Fruit fly (Drosophila melanogaster): ENCODE data around the gene CG43965.

Gene CG43965

DNA sequence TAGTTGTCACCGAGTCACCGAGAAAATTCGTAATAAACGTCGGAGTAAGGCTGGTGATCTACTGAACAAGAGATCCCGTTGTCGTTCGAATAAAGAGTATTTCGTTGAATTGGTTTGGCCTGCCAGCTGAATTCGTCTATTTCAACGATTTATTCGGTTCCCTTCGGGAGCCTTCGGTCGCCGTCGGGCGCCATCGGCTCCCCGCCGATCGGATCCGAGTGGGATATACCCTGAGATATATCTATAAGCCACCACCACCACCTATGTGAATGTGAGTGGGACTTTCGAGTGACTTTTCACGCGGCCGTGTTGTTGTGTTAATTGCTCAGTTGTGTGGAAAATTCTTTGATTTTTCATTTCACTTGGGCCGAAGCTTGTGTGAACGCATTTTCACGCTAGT, 19.6 kb upstream of the CG43965 start, which contains the start of gene Prm:
Gene Prm, minus strand, starts transcription at position 101 of the 400 bp plus-strand sequence.
- no peak for TF ChIP-seq cnc (optimal IDR thresholded peaks at IDR 0.05)
- TF ChIP-seq kay (GFP tag; ENCODE audit: borderline replicate concordance), result peak; percentile 22

- peak; percentile 42 for TF ChIP-seq CG7101 (tag; optimal IDR thresholded peaks at IDR 0.05)
- no peak for TF ChIP-seq toe (GFP tag; optimal IDR thresholded peaks at IDR 0.05)
- TF ChIP-seq Crg-1 (GFP tag; optimal IDR thresholded peaks at IDR 0.05), result no peak
- TF ChIP-seq kay (GFP tag; ENCODE audit: borderline replicate concordance), result no peak
- peak; percentile 17 for TF ChIP-seq Hr96 (GFP tag; optimal IDR thresholded peaks at IDR 0.05)
- no peak for TF ChIP-seq cic (GFP tag; optimal IDR thresholded peaks at IDR 0.05)
- TF ChIP-seq CG1620 (GFP tag; optimal IDR thresholded peaks at IDR 0.05), result no peak
- TF ChIP-seq Mnt (GFP tag; optimal IDR thresholded peaks at IDR 0.05), result no peak
- no peak for TF ChIP-seq cnc (optimal IDR thresholded peaks at IDR 0.05)
- TF ChIP-seq pad (GFP tag; optimal IDR thresholded peaks at IDR 0.05), result peak; percentile 38
- TF ChIP-seq bab1 (GFP tag; optimal IDR thresholded peaks at IDR 0.05), result no peak
- peak; percentile 30 for TF ChIP-seq ovo (GFP tag; optimal IDR thresholded peaks at IDR 0.05)
- TF ChIP-seq Clk (GFP tag; optimal IDR thresholded peaks at IDR 0.05), result no peak
- TF ChIP-seq CG5204 (GFP tag; optimal IDR thresholded peaks at IDR 0.05), result no peak
- TF ChIP-seq CG11617 (GFP tag; optimal IDR thresholded peaks at IDR 0.05), result peak; percentile 26
- TF ChIP-seq CG14711 (tag; optimal IDR thresholded peaks at IDR 0.05), result peak; percentile 20
- no peak for TF ChIP-seq CG33017 (tag; optimal IDR thresholded peaks at IDR 0.05)
- no peak for TF ChIP-seq CG7045 (GFP tag; optimal IDR thresholded peaks at IDR 0.05)
- TF ChIP-seq CG12768 (GFP tag; optimal IDR thresholded peaks at IDR 0.05), result no peak
- TF ChIP-seq tj (GFP tag; optimal IDR thresholded peaks at IDR 0.05), result peak; percentile 22
These were observed 15.5 kb upstream of the CG43965 start for dm6 chr3L:8741051-8741468.

- TF ChIP-seq cic (GFP tag; optimal IDR thresholded peaks at IDR 0.05), result peak; percentile 72
- no peak for TF ChIP-seq Hr96 (GFP tag; optimal IDR thresholded peaks at IDR 0.05)
These were observed 6.0 kb upstream of the CG43965 start, which contains the start of gene Cp16 for dm6 chr3L:8731494-8731994. Gene Cp16, plus strand, starts transcription at chr3L:8731944.

dm6 chr3L:8729565-8729964, 4.0 kb upstream of the CG43965 start, which contains the start of gene Cp19:
Gene Cp19, plus strand, starts transcription at chr3L:8729865.
- no peak for TF ChIP-seq Clk (GFP tag; optimal IDR thresholded peaks at IDR 0.05)

DNA sequence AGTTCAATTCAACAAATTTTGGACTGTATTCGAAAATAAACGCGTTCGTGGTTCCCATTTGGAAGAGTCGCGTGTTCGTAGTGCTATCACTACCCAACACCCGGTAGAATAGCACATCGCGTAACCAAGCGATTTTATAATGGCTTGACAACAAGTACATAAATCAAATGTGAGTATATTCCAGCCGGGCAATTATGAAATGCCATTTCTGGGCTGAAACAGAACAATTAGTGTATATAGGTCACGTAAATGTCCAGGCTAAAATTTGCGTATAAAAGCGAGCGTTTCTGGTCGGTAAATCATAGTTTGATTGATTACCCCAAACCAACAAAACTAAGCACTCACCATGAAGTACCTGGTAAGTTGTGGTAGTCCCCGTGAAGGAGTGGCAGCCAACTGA, 2.6 kb upstream of the CG43965 start, which contains the start of gene Cp15:
Gene Cp15, plus strand, starts transcription at position 301 of the 400 bp plus-strand sequence.
- TF ChIP-seq CG7101 (tag; optimal IDR thresholded peaks at IDR 0.05), result no peak
- TF ChIP-seq Mnt (GFP tag; optimal IDR thresholded peaks at IDR 0.05), result no peak
- TF ChIP-seq cnc (optimal IDR thresholded peaks at IDR 0.05), result no peak
- no peak for TF ChIP-seq pad (GFP tag; optimal IDR thresholded peaks at IDR 0.05)
- TF ChIP-seq Hr96 (GFP tag; optimal IDR thresholded peaks at IDR 0.05), result no peak
- no peak for TF ChIP-seq Clk (GFP tag; optimal IDR thresholded peaks at IDR 0.05)
- no peak for TF ChIP-seq cic (GFP tag; optimal IDR thresholded peaks at IDR 0.05)
- TF ChIP-seq kay (GFP tag; ENCODE audit: borderline replicate concordance), result no peak
- no peak for TF ChIP-seq ovo (GFP tag; optimal IDR thresholded peaks at IDR 0.05)
- no peak for TF ChIP-seq CG7045 (GFP tag; optimal IDR thresholded peaks at IDR 0.05)
- no peak for TF ChIP-seq CG14711 (tag; optimal IDR thresholded peaks at IDR 0.05)
- no peak for TF ChIP-seq bab1 (GFP tag; optimal IDR thresholded peaks at IDR 0.05)
- no peak for TF ChIP-seq tj (GFP tag; optimal IDR thresholded peaks at IDR 0.05)
- TF ChIP-seq toe (GFP tag; optimal IDR thresholded peaks at IDR 0.05), result no peak
- no peak for TF ChIP-seq CG33017 (tag; optimal IDR thresholded peaks at IDR 0.05)
- TF ChIP-seq CG1620 (GFP tag; optimal IDR thresholded peaks at IDR 0.05), result no peak
- no peak for TF ChIP-seq CG5204 (GFP tag; optimal IDR thresholded peaks at IDR 0.05)

- TF ChIP-seq Mnt (GFP tag; optimal IDR thresholded peaks at IDR 0.05) (peak; percentile 13), cic (GFP tag; optimal IDR thresholded peaks at IDR 0.05) (peak; percentile 69), bab1 (GFP tag; optimal IDR thresholded peaks at IDR 0.05) (no peak), Clk (GFP tag; optimal IDR thresholded peaks at IDR 0.05) (no peak), kay (GFP tag; ENCODE audit: borderline replicate concordance) (peak; percentile 78), tj (GFP tag; optimal IDR thresholded peaks at IDR 0.05) (no peak), ovo (GFP tag; optimal IDR thresholded peaks at IDR 0.05) (no peak)
These were observed 805 bp upstream of the CG43965 start, which contains the start of gene Cp18 for dm6 chr3L:8726317-8726841. Gene Cp18, plus strand, starts transcription at chr3L:8726791.

- TF ChIP-seq ovo (GFP tag; optimal IDR thresholded peaks at IDR 0.05) (no peak), tj (GFP tag; optimal IDR thresholded peaks at IDR 0.05) (no peak), Mnt (GFP tag; optimal IDR thresholded peaks at IDR 0.05) (peak; percentile 99), kay (GFP tag; ENCODE audit: borderline replicate concordance) (no peak), bab1 (GFP tag; optimal IDR thresholded peaks at IDR 0.05) (no peak), CG7101 (tag; optimal IDR thresholded peaks at IDR 0.05) (peak; percentile 49), cnc (optimal IDR thresholded peaks at IDR 0.05) (no peak), CG11617 (GFP tag; optimal IDR thresholded peaks at IDR 0.05) (no peak), cic (GFP tag; optimal IDR thresholded peaks at IDR 0.05) (peak; percentile 61), Clk (GFP tag; optimal IDR thresholded peaks at IDR 0.05) (no peak), CG33017 (tag; optimal IDR thresholded peaks at IDR 0.05) (no peak), Hr96 (GFP tag; optimal IDR thresholded peaks at IDR 0.05) (no peak), CG5204 (GFP tag; optimal IDR thresholded peaks at IDR 0.05) (no peak), CG1620 (GFP tag; optimal IDR thresholded peaks at IDR 0.05) (no peak), CG14711 (tag; optimal IDR thresholded peaks at IDR 0.05) (peak; percentile 8), toe (GFP tag; optimal IDR thresholded peaks at IDR 0.05) (no peak), CG7045 (GFP tag; optimal IDR thresholded peaks at IDR 0.05) (no peak), Crg-1 (GFP tag; optimal IDR thresholded peaks at IDR 0.05) (no peak), CG12768 (GFP tag; optimal IDR thresholded peaks at IDR 0.05) (no peak), pad (GFP tag; optimal IDR thresholded peaks at IDR 0.05) (peak; percentile 13)
These were observed 322 bp downstream of the CG43965 start for dm6 chr3L:8725252-8725651.
